Worm (Caenorhabditis elegans) whole organism, L3 larva: ENCODE data around the gene sar-1.

Experiments
- egl-27 ChIP-seq: sonication (generic microtip); optimal IDR thresholded peaks from 4 replicates; lab custom pipeline; 2017; ENCODE audit warnings: missing biosample characterization, missing genetic modification reagents, missing genetic modification characterization
- egl-5 ChIP-seq: fragments of 150-350 bp; optimal IDR thresholded peaks from 2 replicates; lab custom pipeline; 2017; ENCODE audit warnings: missing biosample characterization, missing genetic modification reagents, missing genetic modification characterization, inconsistent platforms
- fkh-10 ChIP-seq: sonication (generic microtip); optimal IDR thresholded peaks from 2 replicates; lab custom pipeline; 2017; ENCODE audit warnings: missing biosample characterization, missing genetic modification reagents, missing genetic modification characterization
- lin-39 ChIP-seq: fragments of 150-350 bp; optimal IDR thresholded peaks from 2 replicates; lab custom pipeline; 2018; ENCODE audit warnings: missing biosample characterization, missing genetic modification reagents, missing genetic modification characterization
- mdl-1 ChIP-seq: fragments of 150-350 bp; optimal IDR thresholded peaks from 2 replicates; lab custom pipeline; 2014; ENCODE audit warnings: missing biosample characterization, missing genetic modification characterization
- nhr-11 ChIP-seq: fragments of 150-350 bp; optimal IDR thresholded peaks from 2 replicates; lab custom pipeline; 2014; ENCODE audit warnings: missing biosample characterization, missing genetic modification characterization
- nhr-77 ChIP-seq: fragments of 150-350 bp; optimal IDR thresholded peaks from 2 replicates; lab custom pipeline; 2014; ENCODE audit warnings: missing biosample characterization, missing genetic modification characterization
- unc-39 ChIP-seq: sonication (generic microtip); optimal IDR thresholded peaks from 4 replicates; lab custom pipeline; 2017; ENCODE audit warnings: missing biosample characterization, missing genetic modification characterization
- ztf-11 ChIP-seq: fragments of 150-350 bp; optimal IDR thresholded peaks from 2 replicates; lab custom pipeline; 2014; ENCODE audit warnings: missing biosample characterization, missing genetic modification characterization

DNA sequence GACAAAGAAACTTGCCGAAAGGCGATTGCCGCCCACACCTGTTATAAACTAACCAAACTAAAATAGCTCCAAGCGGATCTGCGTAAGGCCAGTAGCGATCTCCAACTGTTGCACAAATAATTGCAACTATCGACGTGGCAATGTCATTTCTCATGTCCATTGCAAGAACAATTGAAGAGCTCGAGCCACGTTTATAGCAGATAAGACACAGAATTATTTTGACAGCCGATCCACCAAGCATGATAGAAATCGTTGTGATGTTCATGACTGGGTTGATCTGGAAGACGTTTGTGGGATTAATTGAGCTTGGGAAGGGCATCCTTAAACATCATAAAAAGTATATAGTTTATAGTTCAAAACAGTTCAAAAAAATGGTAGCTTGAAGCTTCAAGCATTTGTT, 29.9 kb upstream of the sar-1 start:
- no peak for TF ChIP-seq egl-27 (tag; lab: Kevin White, UChicago)
- TF ChIP-seq ztf-11 (tag; lab: Kevin White, UChicago): no peak
- no peak for TF ChIP-seq egl-5 (tag; lab: Kevin White, UChicago)
- no peak for TF ChIP-seq nhr-77 (tag; lab: Kevin White, UChicago)
- no peak for TF ChIP-seq nhr-11
- TF ChIP-seq mdl-1 (tag; lab: Kevin White, UChicago): no peak
- no peak for TF ChIP-seq lin-39 (tag; lab: Kevin White, UChicago)
- no peak for TF ChIP-seq unc-39 (tag; lab: Kevin White, UChicago)
- no peak for TF ChIP-seq fkh-10
